Worm (Caenorhabditis elegans): ENCODE data around the gene Y41C4A.6.
A peak's percentile ranks its signal among the peaks of the same experiment; 100 is the strongest.

Y41C4A.6 gene

DNA sequence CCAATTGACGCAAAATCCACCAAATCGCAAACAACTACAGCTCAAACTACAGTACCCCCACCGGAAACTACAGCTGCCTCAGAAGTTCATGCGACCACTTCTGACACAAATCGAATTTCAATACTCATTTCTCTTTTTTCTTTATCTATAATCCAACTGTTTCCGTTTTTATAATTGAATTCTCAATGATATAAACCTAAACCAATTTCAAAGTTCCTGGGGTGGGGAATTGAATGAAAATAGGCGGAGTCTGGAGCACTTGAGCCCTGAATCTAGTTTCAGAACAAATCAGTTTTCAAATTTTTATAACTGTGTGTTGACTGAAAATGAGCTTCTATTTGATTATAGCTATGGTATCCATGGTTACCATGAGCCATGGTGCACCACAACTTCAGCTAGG is at the start of gene Y41C4A.6:
Y41C4A.6 (plus strand) TSS at position 301 of the 400 bp plus-strand sequence.
- no peak for TF ChIP-seq dao-5 (tag; optimal IDR thresholded peaks at IDR 0.05)
- TF ChIP-seq him-1 (tag; optimal IDR thresholded peaks at IDR 0.05) = no peak
- TF ChIP-seq W03F9.2 (tag; optimal IDR thresholded peaks at IDR 0.05) = no peak

DNA sequence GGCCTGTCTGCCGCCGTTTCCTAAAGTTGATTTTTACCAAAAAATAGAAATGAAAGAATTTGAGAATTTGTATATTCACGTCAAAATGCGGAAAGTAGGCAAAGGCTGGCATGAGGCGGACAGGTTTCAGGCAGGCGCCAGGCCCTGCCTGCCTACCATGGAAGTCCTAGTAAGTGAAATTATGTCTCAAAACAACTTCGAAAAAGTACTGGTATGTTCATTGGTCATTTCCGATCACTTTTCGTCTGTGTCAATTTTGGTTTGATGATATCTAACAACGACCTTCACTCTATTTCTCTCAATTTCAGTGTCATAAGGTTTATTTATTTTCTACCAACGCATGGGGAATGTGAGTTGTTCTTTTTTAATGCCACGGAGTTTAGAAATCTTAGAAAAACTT is 46.2 kb upstream of the Y41C4A.6 start, which contains the start of gene faah-6:
faah-6 (plus strand) TSS at position 301 of the 400 bp plus-strand sequence.
- TF ChIP-seq W03F9.2 (tag; optimal IDR thresholded peaks at IDR 0.05) = no peak
- no peak for TF ChIP-seq him-1 (tag; optimal IDR thresholded peaks at IDR 0.05)
- TF ChIP-seq dao-5 (tag; optimal IDR thresholded peaks at IDR 0.05) = no peak

DNA sequence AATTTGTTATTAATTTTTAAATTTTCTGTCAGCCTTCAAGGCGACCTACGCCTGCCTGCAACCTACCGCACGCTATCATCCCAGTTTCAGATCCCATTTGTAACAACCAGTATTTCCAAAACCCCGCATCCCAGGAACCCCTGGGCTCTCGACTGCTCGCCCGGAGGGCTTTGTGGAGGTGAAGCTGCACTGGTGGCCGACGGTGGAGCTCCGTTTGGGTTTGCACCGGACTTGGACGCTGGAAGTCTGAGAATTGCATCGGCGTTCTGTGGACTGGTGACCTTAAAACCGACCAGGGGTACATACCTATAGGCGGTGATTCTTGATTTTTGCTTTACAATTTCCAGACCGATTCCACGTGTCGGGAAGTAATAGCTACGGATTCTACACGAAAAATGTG is 44.9 kb upstream of the Y41C4A.6 start:
- TF ChIP-seq W03F9.2 (tag; optimal IDR thresholded peaks at IDR 0.05) = no peak
- TF ChIP-seq dao-5 (tag; optimal IDR thresholded peaks at IDR 0.05) = no peak

DNA sequence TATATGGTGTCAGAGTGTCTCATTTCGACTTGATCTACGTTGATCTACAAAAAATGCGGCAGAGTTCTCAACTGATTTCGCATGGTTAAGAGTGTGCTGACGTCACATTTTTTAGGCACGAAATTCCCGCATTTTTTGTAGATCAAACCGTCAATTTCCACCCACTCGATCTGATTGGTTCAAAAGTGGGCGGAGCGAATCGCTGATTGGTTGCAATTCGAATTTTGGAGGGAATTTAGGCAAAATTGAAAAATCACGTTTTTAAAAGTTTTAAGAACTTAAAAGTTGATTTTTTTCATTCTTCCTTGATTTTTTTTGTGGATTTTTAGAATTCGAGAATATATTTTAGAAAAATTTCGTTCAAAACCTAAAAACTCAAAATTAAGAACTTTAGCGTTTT is 40.0 kb upstream of the Y41C4A.6 start:
- TF ChIP-seq dao-5 (tag; optimal IDR thresholded peaks at IDR 0.05) (no peak), W03F9.2 (tag; optimal IDR thresholded peaks at IDR 0.05) (no peak), him-1 (tag; optimal IDR thresholded peaks at IDR 0.05) (no peak)

DNA sequence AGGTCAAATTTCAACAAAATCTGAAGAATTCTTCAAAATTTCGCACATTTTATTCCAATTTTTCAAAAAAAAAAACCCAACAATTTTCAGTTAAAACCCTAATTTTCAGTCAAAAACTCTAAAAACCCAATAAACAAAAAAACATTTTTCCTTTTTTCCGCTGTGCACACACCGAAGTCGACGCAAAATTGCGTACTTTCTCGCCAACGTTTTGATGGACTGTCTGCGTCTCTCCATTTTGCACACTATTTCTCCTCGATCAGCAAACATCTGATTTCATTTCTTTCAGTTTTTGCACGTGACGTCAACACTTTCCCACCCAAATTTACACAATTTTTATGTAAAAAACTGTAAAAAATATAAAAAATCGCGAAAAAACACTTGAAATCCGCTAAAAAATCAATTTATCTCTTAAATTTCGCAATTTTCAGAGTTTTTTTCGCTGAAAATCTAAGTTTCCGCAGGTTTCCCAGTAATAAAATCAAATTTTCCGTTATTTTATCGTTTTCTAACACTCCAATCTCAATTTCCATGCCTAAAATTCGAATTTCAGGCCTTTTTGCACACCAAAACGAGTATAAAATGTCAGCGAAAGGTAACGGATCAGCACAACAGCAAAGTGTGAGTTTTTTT is 39.1 kb upstream of the Y41C4A.6 start, which contains the start of gene crh-1:
crh-1 (plus strand) TSS at position 583 of the 633 bp plus-strand sequence.
- TF ChIP-seq him-1 (tag; optimal IDR thresholded peaks at IDR 0.05) (peak; percentile 33), dao-5 (tag; optimal IDR thresholded peaks at IDR 0.05) (no peak), W03F9.2 (tag; optimal IDR thresholded peaks at IDR 0.05) (peak; percentile 83)

DNA sequence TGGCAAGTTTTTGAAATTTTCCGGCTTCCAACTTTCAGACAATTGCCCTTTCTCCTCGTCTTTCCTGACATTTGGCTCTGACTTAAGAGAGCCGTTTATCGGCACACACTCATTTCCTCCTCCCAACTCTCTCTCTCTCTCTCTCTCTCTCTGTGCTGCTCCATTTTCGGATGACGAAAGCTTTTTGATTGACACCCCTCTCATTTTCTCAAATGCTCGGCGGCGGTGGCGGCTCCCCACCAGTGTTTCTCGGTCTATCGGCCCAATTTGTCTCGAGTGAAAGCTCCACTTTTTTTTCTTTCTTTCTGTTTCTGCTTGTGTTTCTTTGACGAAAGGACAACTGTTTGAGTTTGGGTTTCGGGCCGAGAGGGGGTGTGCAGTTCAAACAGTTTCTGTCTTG is 36.6 kb upstream of the Y41C4A.6 start:
- TF ChIP-seq him-1 (tag; optimal IDR thresholded peaks at IDR 0.05) = no peak
- no peak for TF ChIP-seq W03F9.2 (tag; optimal IDR thresholded peaks at IDR 0.05)
- no peak for TF ChIP-seq dao-5 (tag; optimal IDR thresholded peaks at IDR 0.05)

DNA sequence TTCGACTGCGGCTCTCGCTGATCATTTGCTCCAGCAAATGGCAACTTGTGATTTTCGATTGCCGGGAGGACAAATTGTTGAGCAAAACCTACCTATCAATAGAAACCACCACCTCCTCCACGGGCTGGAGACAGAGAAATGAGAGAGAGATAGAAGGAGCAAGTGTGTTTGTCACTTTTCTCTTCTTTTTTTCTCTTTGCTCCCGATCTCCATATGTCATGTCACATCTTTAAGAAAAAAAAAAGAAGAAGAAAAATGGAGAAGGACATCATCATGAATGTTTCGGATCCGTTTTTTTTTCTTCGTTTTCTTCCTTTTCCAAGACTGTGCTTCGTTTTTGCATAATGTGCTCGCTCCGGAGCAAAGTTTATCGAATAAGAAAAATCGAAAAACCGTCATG is 35.6 kb upstream of the Y41C4A.6 start:
- TF ChIP-seq dao-5 (tag; optimal IDR thresholded peaks at IDR 0.05) = no peak
- TF ChIP-seq W03F9.2 (tag; optimal IDR thresholded peaks at IDR 0.05) = no peak
- TF ChIP-seq him-1 (tag; optimal IDR thresholded peaks at IDR 0.05) = no peak

DNA sequence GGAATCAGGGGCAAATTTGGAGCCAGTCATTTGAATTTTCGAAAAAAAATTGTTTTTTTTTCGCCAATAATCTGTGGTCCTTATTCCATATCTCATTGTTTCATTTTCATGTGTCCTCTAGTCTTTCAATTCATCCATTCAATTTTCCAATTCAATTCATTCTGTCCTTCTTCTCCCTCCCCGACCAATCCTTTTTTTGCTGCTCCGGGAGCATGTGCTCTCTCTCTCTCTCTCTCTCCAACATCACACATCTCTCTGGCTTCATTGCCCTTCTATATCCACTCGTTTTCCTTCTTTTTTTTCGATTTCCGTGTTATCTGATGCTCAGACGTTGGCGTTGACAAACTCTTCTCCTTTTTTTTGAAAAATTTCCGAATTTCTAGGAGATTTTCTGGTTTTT is 33.0 kb upstream of the Y41C4A.6 start:
- TF ChIP-seq him-1 (tag; optimal IDR thresholded peaks at IDR 0.05) (no peak), dao-5 (tag; optimal IDR thresholded peaks at IDR 0.05) (no peak), W03F9.2 (tag; optimal IDR thresholded peaks at IDR 0.05) (no peak)

DNA sequence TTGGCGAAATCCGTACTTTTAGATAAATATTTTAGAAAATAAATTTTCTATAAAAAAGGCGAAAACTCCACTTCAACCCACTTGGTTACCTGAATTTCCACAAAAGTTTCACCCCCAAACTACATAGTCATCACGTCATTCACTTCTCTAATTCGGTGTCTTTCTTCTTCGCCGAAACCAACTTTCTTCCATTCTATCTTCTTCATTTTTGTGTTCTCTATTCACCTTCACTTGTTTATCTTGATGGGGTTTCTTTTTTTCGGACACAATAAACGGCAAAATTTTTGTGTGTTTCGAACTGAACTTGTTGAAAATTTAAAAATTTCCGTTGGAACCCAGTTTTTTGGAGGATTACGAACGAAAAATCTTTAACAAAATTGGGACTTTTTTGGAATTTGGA is 29.6 kb upstream of the Y41C4A.6 start:
- no peak for TF ChIP-seq W03F9.2 (tag; optimal IDR thresholded peaks at IDR 0.05)
- no peak for TF ChIP-seq him-1 (tag; optimal IDR thresholded peaks at IDR 0.05)
- TF ChIP-seq dao-5 (tag; optimal IDR thresholded peaks at IDR 0.05) = no peak

DNA sequence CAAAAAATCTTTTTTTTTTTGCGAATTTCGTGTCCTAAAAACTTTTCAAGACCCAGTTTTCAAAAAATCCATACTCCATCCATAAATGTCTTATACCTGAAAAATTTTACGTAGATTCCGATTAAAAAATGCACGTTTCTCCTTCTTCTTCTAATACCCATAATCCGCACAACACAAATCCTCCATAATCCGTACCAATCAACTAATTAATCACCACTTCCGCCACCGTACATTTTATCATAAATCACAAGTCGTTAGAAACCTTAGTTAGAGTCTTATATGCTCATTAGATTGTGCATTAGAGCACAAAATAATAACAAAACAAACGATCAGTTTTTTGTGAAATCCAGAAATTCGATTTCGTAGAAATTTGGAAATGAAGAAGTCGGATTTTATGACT is 27.4 kb upstream of the Y41C4A.6 start:
- TF ChIP-seq dao-5 (tag; optimal IDR thresholded peaks at IDR 0.05) (no peak), him-1 (tag; optimal IDR thresholded peaks at IDR 0.05) (no peak), W03F9.2 (tag; optimal IDR thresholded peaks at IDR 0.05) (no peak)

DNA sequence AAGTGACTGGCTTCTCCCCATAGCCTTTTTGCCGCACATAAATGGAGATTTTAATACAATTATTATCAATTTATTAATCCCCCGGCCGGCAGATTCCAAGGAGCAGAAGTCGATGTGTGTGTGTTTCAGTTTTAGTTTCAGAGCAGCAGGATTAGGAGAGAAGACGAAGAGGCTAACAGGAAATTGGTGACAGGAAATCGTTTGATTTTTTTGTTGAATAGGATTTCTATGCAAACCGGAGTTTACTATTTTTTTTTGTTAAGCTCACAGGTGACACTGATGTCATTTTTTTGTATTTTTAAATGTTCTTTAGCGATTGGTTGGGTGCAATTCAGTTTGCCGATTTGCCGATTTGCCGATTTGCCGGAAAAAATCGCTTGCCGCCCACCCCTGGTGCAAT is 15.9 kb upstream of the Y41C4A.6 start:
- TF ChIP-seq him-1 (tag; optimal IDR thresholded peaks at IDR 0.05) (no peak), dao-5 (tag; optimal IDR thresholded peaks at IDR 0.05) (no peak), W03F9.2 (tag; optimal IDR thresholded peaks at IDR 0.05) (no peak)

DNA sequence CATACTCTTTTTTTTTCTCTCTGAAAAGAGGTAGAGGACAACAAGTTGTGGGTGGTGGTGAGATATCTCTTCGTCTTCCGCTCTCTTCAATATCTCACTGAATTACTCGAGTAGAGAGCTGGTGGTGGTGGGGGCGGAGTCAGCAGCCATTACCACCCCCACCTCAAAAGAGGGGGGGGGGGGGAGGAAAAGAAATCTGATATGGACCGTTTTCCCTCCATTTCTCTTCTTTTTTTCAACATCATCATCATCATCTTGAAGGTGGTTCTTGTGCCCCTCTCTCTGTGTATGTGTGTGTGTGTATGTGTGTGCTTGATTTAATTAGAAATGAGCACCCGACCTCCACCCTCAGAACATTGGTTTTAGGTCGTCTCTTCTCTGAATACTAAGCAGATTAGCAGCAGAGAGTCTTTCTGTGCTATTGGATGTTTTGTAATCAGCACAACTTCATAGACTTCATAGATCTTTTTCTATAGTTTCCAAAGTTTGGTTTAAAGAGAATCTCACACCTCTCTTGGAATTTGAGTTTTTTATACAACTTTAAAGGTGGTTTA is 14.8 kb upstream of the Y41C4A.6 start:
- TF ChIP-seq him-1 (tag; optimal IDR thresholded peaks at IDR 0.05) = no peak
- no peak for TF ChIP-seq dao-5 (tag; optimal IDR thresholded peaks at IDR 0.05)
- no peak for TF ChIP-seq W03F9.2 (tag; optimal IDR thresholded peaks at IDR 0.05)

DNA sequence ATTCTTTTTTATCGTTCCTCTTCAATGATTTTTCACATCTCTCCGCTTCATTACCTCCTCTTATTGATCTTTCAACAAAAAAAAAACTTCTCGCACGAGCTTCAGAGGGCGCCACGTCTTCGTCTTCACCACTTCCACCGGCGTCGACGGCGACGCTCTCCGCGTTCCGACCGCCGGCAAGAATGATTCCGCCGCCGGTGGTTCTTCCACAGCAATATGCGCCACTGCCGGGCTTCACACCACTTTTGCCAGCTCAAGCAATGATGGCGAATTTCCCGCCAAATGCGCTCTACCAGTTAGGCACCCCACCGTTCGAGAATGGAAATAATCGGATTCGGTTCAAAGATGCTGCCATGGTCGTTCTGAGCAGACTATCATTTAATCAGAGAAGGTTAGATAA is 13.3 kb upstream of the Y41C4A.6 start:
- TF ChIP-seq him-1 (tag; optimal IDR thresholded peaks at IDR 0.05) (no peak), dao-5 (tag; optimal IDR thresholded peaks at IDR 0.05) (no peak), W03F9.2 (tag; optimal IDR thresholded peaks at IDR 0.05) (no peak)

DNA sequence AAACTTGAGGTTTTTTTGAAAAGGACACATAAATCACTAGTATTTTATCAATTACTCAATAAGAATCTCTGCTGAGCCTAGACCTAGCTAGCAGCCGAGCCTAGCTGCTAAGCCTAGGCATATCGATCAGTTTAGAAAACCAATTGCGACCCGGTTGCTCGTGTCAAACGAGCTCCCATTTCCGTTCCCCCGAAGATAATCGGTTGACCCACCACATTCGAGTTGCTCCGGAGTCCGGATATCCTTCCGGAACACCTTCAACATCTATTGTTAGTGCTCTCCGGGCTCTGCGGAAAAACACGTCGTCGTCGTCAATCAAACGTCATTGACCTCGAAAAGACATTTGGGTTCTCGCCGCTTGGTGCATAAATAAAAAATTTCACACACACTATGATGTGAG is 12.6 kb upstream of the Y41C4A.6 start:
- TF ChIP-seq him-1 (tag; optimal IDR thresholded peaks at IDR 0.05) (no peak), W03F9.2 (tag; optimal IDR thresholded peaks at IDR 0.05) (no peak), dao-5 (tag; optimal IDR thresholded peaks at IDR 0.05) (no peak)

DNA sequence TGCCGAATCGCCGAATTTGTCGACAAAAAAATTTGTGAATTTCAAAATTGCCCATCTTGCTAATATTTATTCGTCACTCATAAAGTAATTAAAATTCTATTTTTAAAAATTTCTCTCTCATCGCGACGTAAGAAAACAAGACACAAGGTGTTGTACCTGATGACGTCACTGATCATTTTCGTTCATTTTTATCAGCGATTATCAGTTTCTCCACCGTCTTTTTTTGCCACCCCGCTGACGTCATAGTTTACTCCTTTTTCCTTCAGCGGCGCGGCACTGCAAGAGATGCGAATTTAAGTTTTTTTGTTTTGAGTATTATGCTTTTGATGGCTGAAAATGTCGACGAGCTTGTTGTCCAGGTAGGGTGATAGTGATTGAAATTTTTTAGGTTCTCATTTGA is 11.6 kb upstream of the Y41C4A.6 start:
- no peak for TF ChIP-seq him-1 (tag; optimal IDR thresholded peaks at IDR 0.05)
- TF ChIP-seq dao-5 (tag; optimal IDR thresholded peaks at IDR 0.05) = no peak
- TF ChIP-seq W03F9.2 (tag; optimal IDR thresholded peaks at IDR 0.05) = no peak
